Worm (Caenorhabditis elegans): ENCODE data around the gene Y73B6BL.29.

Gene Y73B6BL.29

DNA sequence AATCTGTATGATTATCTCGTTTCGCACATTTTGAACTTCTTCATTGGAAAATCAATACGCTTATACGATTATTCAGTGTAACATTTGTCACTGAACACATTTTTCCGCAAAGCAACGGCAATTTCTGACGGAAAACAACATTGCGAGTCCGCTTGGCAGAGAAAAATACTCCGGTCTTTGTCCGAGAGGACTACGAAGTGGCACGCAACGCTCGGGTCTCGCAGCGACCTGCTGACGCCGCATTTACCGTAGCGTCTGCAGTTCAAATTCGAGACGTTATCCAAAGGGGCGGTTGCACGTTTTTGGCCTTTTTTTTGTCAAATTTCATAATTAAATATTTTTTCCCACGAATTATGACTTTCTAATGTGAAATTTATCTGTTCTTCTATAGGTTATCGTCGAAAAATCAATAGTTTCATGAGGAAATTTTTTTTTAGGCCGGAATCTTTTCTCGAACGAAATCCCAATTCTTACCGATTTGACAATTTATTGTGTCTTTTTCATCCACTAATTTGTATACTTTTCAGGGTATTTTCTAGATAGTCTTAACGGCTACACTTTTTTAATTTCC, 2.0 kb downstream of the Y73B6BL.29 start, which contains the start of gene sqd-1 (continued):
- TF ChIP-seq nhr-80 (tag; optimal IDR thresholded peaks at IDR 0.05): peak; percentile 30
- no peak for TF ChIP-seq akir-1 (GFP tag; optimal IDR thresholded peaks at IDR 0.05)
- TF ChIP-seq cebp-2 (GFP tag; IDR thresholded peaks at IDR 0.05): peak; percentile 65; the same call in 1 of the 2 replicates
- peak; percentile 55 for TF ChIP-seq die-1 (tag; optimal IDR thresholded peaks at IDR 0.05)
- TF ChIP-seq cebp-1 (GFP tag; IDR thresholded peaks at IDR 0.05): peak; percentile 73
- TF ChIP-seq cebp-1 (tag; optimal IDR thresholded peaks at IDR 0.05): peak; percentile 90
- TF ChIP-seq ceh-58 (GFP tag; IDR thresholded peaks at IDR 0.05): no peak
- no peak for TF ChIP-seq ets-4 (GFP tag; optimal IDR thresholded peaks at IDR 0.05)
- TF ChIP-seq nhr-120 (GFP tag; IDR thresholded peaks at IDR 0.05): no peak
- TF ChIP-seq mes-4 (tag; optimal IDR thresholded peaks at IDR 0.05): no peak
- peak; percentile 100 for TF ChIP-seq F33H1.4 (GFP tag; IDR thresholded peaks at IDR 0.05)
- TF ChIP-seq Y56A3A.18 (GFP tag; IDR thresholded peaks at IDR 0.05): peak; percentile 91
- peak; percentile 79 for TF ChIP-seq snpc-4 (GFP tag; optimal IDR thresholded peaks at IDR 0.05)
- TF ChIP-seq snpc-4 (tag; optimal IDR thresholded peaks at IDR 0.05): peak; percentile 83 to 91 (median 86)
- no peak for TF ChIP-seq mxl-1 (tag; optimal IDR thresholded peaks at IDR 0.05)
- peak; percentile 64 for TF ChIP-seq snpc-1.3 (tag; optimal IDR thresholded peaks at IDR 0.05; ENCODE audit: insufficient read depth)
- peak; percentile 88 for TF ChIP-seq hrde-1 (tag; optimal IDR thresholded peaks at IDR 0.05; ENCODE audit: borderline replicate concordance)
- peak; percentile 89 for TF ChIP-seq zim-3 (tag; optimal IDR thresholded peaks at IDR 0.05)
- TF ChIP-seq madf-6 (GFP tag; IDR thresholded peaks at IDR 0.05): peak; percentile 86
- peak; percentile 78 for TF ChIP-seq ztf-6 (GFP tag; IDR thresholded peaks at IDR 0.05)
- peak; percentile 79; the same call in 1 of the 2 replicates for TF ChIP-seq attf-6 (GFP tag; IDR thresholded peaks at IDR 0.05)
- peak; percentile 86; the same call in 1 of the 2 replicates for TF ChIP-seq egl-44 (GFP tag; IDR thresholded peaks at IDR 0.05)
- TF ChIP-seq dpl-1 (GFP tag; optimal IDR thresholded peaks at IDR 0.05): peak; percentile 61
- TF ChIP-seq tbp1 (GFP tag; optimal IDR thresholded peaks at IDR 0.05): peak; percentile 75
- peak; percentile 48 for TF ChIP-seq ztf-18 (tag; optimal IDR thresholded peaks at IDR 0.05)
- no peak for TF ChIP-seq mel-28 (tag; optimal IDR thresholded peaks at IDR 0.05; ENCODE audit: borderline replicate concordance)
- TF ChIP-seq F22D6.2 (tag; optimal IDR thresholded peaks at IDR 0.05): peak; percentile 81
- no peak for TF ChIP-seq ccch-3 (GFP tag; optimal IDR thresholded peaks at IDR 0.05)
- TF ChIP-seq Y95B8A.8 (GFP tag; IDR thresholded peaks at IDR 0.05): peak; percentile 92
- TF ChIP-seq atf-7 (tag; optimal IDR thresholded peaks at IDR 0.05): peak; percentile 78
- peak; percentile 89 for TF ChIP-seq ceh-91 (GFP tag; IDR thresholded peaks at IDR 0.05)
- peak; percentile 55 for TF ChIP-seq ztf-22 (GFP tag; optimal IDR thresholded peaks at IDR 0.05)
- peak; percentile 81; the same call in 1 of the 2 replicates for TF ChIP-seq sea-2 (GFP tag; IDR thresholded peaks at IDR 0.05)
- peak; percentile 88; the same call in 1 of the 2 replicates for TF ChIP-seq hmg-20 (GFP tag; IDR thresholded peaks at IDR 0.05)
- TF ChIP-seq somi-1 (GFP tag; optimal IDR thresholded peaks at IDR 0.05): peak; percentile 22
- no peak for TF ChIP-seq T07F8.4 (tag; optimal IDR thresholded peaks at IDR 0.05)
- TF ChIP-seq lag-1 (GFP tag; IDR thresholded peaks at IDR 0.05): no peak
- peak; percentile 90 for TF ChIP-seq chd-7 (tag; optimal IDR thresholded peaks at IDR 0.05)
- TF ChIP-seq Y79H2A.3 (GFP tag; conservative IDR thresholded peaks at IDR 0.05): peak; percentile 87
- peak; percentile 89 for TF ChIP-seq let-526 (GFP tag; IDR thresholded peaks at IDR 0.05)
- peak; percentile 57; the same call in 1 of the 2 replicates for TF ChIP-seq egrh-3 (GFP tag; IDR thresholded peaks at IDR 0.05)
- peak; percentile 92 for TF ChIP-seq C17E4.6 (GFP tag; IDR thresholded peaks at IDR 0.05)
- TF ChIP-seq K11D2.4 (GFP tag; IDR thresholded peaks at IDR 0.05): peak; percentile 93
- peak; percentile 96 for TF ChIP-seq ztf-28 (GFP tag; IDR thresholded peaks at IDR 0.05)
- TF ChIP-seq hlh-12 (tag; optimal IDR thresholded peaks at IDR 0.05): no peak
- TF ChIP-seq ceh-79 (tag; optimal IDR thresholded peaks at IDR 0.05): peak; percentile 52
- TF ChIP-seq ceh-40 (GFP tag; IDR thresholded peaks at IDR 0.05): 0 out of 2 replicates have a peak, but pooled peaks have one; percentile 55
- TF ChIP-seq ama-1 (optimal IDR thresholded peaks at IDR 0.05): no peak
- TF ChIP-seq ama-1 (GFP tag; optimal IDR thresholded peaks at IDR 0.05): no peak
